Worm (Caenorhabditis elegans) whole organism, L4 larva: ENCODE data around the gene C49H3.12.

ENCODE experiments used
- F26F4.8 ChIP-seq: fragments of 200-800 bp; sonication (Bioruptor generic); conservative IDR thresholded peaks from 2 replicates; pipeline ENCODE4 v1.3.6; 2022; ENCODE audit warnings: missing genetic modification characterization, missing compliant biosample characterization
- F37D6.2 ChIP-seq: sonication (generic microtip); optimal IDR thresholded peaks from 2 replicates; lab custom pipeline; 2016; ENCODE audit warnings: mild to moderate bottlenecking, missing genetic modification characterization, missing compliant biosample characterization
- F49E8.2 ChIP-seq: sonication (generic microtip); optimal IDR thresholded peaks from 2 replicates; lab custom pipeline; 2016; ENCODE audit warnings: missing compliant biosample characterization, mild to moderate bottlenecking, missing genetic modification characterization, borderline replicate concordance
- Y105C5A.15 ChIP-seq: fragments of 200-800 bp; sonication (Bioruptor generic); IDR thresholded peaks from 2 replicates; pipeline ENCODE4 v1.3.6; 2022; ENCODE audit warnings: missing genetic modification characterization, missing compliant biosample characterization
- Y5F2A.4 ChIP-seq: fragments of 200-800 bp; sonication (Bioruptor generic); optimal IDR thresholded peaks from 2 replicates; lab custom pipeline; 2018; ENCODE audit warnings: mild to moderate bottlenecking, missing genetic modification characterization, missing compliant biosample characterization
- arid-1 ChIP-seq: fragments of 200-800 bp; sonication (Bioruptor generic); conservative IDR thresholded peaks from 2 replicates; pipeline ENCODE4 v1.3.6; 2022; ENCODE audit warnings: missing genetic modification reagents, missing genetic modification characterization, missing compliant biosample characterization
- attf-4 ChIP-seq: sonication (generic microtip); optimal IDR thresholded peaks from 3 replicates; lab custom pipeline; 2017; ENCODE audit warnings: missing biosample characterization, missing genetic modification characterization
- ceh-20 ChIP-seq: fragments of 200-800 bp; sonication (Bioruptor generic); IDR thresholded peaks from 2 replicates; pipeline ENCODE4 v1.3.6; 2022; ENCODE audit warnings: missing genetic modification reagents, missing genetic modification characterization, missing compliant biosample characterization
- ceh-32 ChIP-seq: sonication (generic microtip); optimal IDR thresholded peaks from 2 replicates; lab custom pipeline; 2016; ENCODE audit warnings: mild to moderate bottlenecking, missing genetic modification characterization, missing compliant biosample characterization; ENCODE audit not compliant: poor library complexity
- ceh-62 ChIP-seq: sonication (generic microtip); optimal IDR thresholded peaks from 2 replicates; lab custom pipeline; 2017; ENCODE audit warnings: missing biosample characterization, missing genetic modification characterization
- ctbp-1 ChIP-seq: fragments of 200-800 bp; sonication (Bioruptor generic); IDR thresholded peaks from 2 replicates; pipeline ENCODE4 v1.3.6; 2022; ENCODE audit warnings: missing genetic modification reagents, missing genetic modification characterization, missing compliant biosample characterization
- daf-12 ChIP-seq: fragments of 150-350 bp; optimal IDR thresholded peaks from 2 replicates; lab custom pipeline; 2014; ENCODE audit warnings: missing biosample characterization, missing genetic modification reagents, missing genetic modification characterization
- daf-19 ChIP-seq: fragments of 200-800 bp; sonication (Bioruptor generic); conservative IDR thresholded peaks from 2 replicates; pipeline ENCODE4 v1.3.6; 2022; ENCODE audit warnings: missing genetic modification characterization, missing compliant biosample characterization
- dmd-8 ChIP-seq: fragments of 200-800 bp; sonication (Bioruptor generic); IDR thresholded peaks from 2 replicates; pipeline ENCODE4 v1.3.6; 2022; ENCODE audit warnings: missing genetic modification characterization, missing compliant biosample characterization
- egl-27 ChIP-seq: sonication (generic microtip); optimal IDR thresholded peaks from 3 replicates; lab custom pipeline; 2017; ENCODE audit warnings: missing biosample characterization, missing genetic modification reagents, missing genetic modification characterization
- gei-8 ChIP-seq: fragments of 200-800 bp; sonication (Bioruptor generic); optimal IDR thresholded peaks from 2 replicates; lab custom pipeline; 2018; ENCODE audit warnings: mild to moderate bottlenecking, missing genetic modification characterization, missing compliant biosample characterization
- hlh-11 ChIP-seq: fragments of 200-800 bp; sonication (Bioruptor generic); optimal IDR thresholded peaks from 2 replicates; lab custom pipeline; 2018; ENCODE audit warnings: mild to moderate bottlenecking, missing genetic modification characterization, missing compliant biosample characterization
- hlh-30 ChIP-seq: sonication (generic microtip); optimal IDR thresholded peaks from 2 replicates; lab custom pipeline; 2017; ENCODE audit warnings: antibody characterized with exemption, mild to moderate bottlenecking, missing genetic modification characterization, missing compliant biosample characterization; ENCODE audit not compliant: insufficient read depth
- lim-7 ChIP-seq: fragments of 200-800 bp; sonication (Bioruptor generic); IDR thresholded peaks from 2 replicates; pipeline ENCODE4 v1.3.6; 2022; ENCODE audit warnings: missing genetic modification characterization, missing compliant biosample characterization
- lin-1 ChIP-seq: fragments of 200-800 bp; sonication (Bioruptor generic); IDR thresholded peaks from 2 replicates; pipeline ENCODE4 v1.3.6; 2022; ENCODE audit warnings: missing genetic modification reagents, missing genetic modification characterization, missing compliant biosample characterization
- lin-15B ChIP-seq: fragments of 150-350 bp; sonication (generic microtip); optimal IDR thresholded peaks from 3 replicates; lab custom pipeline; 2014; ENCODE audit warnings: missing biosample characterization, missing genetic modification characterization
- lin-29 ChIP-seq: fragments of 200-800 bp; sonication (Bioruptor generic); IDR thresholded peaks from 2 replicates; pipeline ENCODE4 v1.3.6; 2022; ENCODE audit warnings: missing genetic modification reagents, missing genetic modification characterization, missing compliant biosample characterization
- lir-3 ChIP-seq: sonication (generic microtip); optimal IDR thresholded peaks from 2 replicates; lab custom pipeline; 2016; ENCODE audit warnings: mild to moderate bottlenecking, missing genetic modification characterization, missing compliant biosample characterization
- lsy-2 ChIP-seq, 2 experiments: fragments of 150-350 bp in 1 of 2; sonication (generic microtip) in 1 of 2; optimal IDR thresholded peaks; 2 replicates each; lab custom pipeline; 2014 to 2017; ENCODE audit warnings: missing biosample characterization in 2 of 2, missing genetic modification characterization in 2 of 2
- mdt-29 ChIP-seq: fragments of 200-800 bp; sonication (Bioruptor generic); IDR thresholded peaks from 2 replicates; pipeline ENCODE4 v1.3.6; 2022; ENCODE audit warnings: missing genetic modification reagents, missing genetic modification characterization, missing compliant biosample characterization
- mxl-3 ChIP-seq: fragments of 200-800 bp; sonication (Bioruptor generic); optimal IDR thresholded peaks from 2 replicates; lab custom pipeline; 2018; ENCODE audit warnings: mild to moderate bottlenecking, missing genetic modification characterization, missing compliant biosample characterization
- nhr-10 ChIP-seq: fragments of 150-350 bp; optimal IDR thresholded peaks from 2 replicates; lab custom pipeline; 2014; ENCODE audit warnings: missing biosample characterization, missing genetic modification characterization
- nhr-111 ChIP-seq: fragments of 200-800 bp; sonication (Bioruptor generic); optimal IDR thresholded peaks from 2 replicates; lab custom pipeline; 2018; ENCODE audit warnings: mild to moderate bottlenecking, missing genetic modification characterization, missing compliant biosample characterization
- nhr-237 ChIP-seq: sonication (generic microtip); optimal IDR thresholded peaks from 2 replicates; lab custom pipeline; 2017; ENCODE audit warnings: missing biosample characterization, missing genetic modification characterization
- nhr-25 ChIP-seq: sonication (generic microtip); optimal IDR thresholded peaks from 2 replicates; lab custom pipeline; 2017; ENCODE audit warnings: missing genetic modification characterization, mild to moderate bottlenecking, missing compliant biosample characterization, antibody characterized with exemption, moderate library complexity, borderline replicate concordance; ENCODE audit not compliant: insufficient read depth
- nhr-41 ChIP-seq: fragments of 200-800 bp; sonication (Bioruptor generic); IDR thresholded peaks from 2 replicates; pipeline ENCODE4 v1.3.6; 2022; ENCODE audit warnings: missing genetic modification reagents, missing genetic modification characterization, missing compliant biosample characterization
- nhr-6 ChIP-seq: fragments of 150-350 bp; optimal IDR thresholded peaks from 2 replicates; lab custom pipeline; 2014; ENCODE audit warnings: missing biosample characterization, missing genetic modification characterization
- nhr-76 ChIP-seq: fragments of 150-350 bp; optimal IDR thresholded peaks from 2 replicates; lab custom pipeline; 2014; ENCODE audit warnings: missing biosample characterization, missing genetic modification characterization
- nhr-77 ChIP-seq: fragments of 150-350 bp; optimal IDR thresholded peaks from 2 replicates; lab custom pipeline; 2014; ENCODE audit warnings: missing biosample characterization, missing genetic modification characterization
- php-3 ChIP-seq: fragments of 200-800 bp; sonication (Bioruptor generic); IDR thresholded peaks from 2 replicates; pipeline ENCODE4 v1.3.6; 2022; ENCODE audit warnings: missing genetic modification reagents, missing genetic modification characterization, missing compliant biosample characterization
- rbr-2 ChIP-seq: sonication (generic microtip); optimal IDR thresholded peaks from 2 replicates; lab custom pipeline; 2016; ENCODE audit warnings: missing genotype, missing genetic modification characterization, missing compliant biosample characterization
- saeg-2 ChIP-seq: fragments of 200-800 bp; sonication (Bioruptor generic); IDR thresholded peaks from 2 replicates; pipeline ENCODE4 v1.3.6; 2022; ENCODE audit warnings: missing genetic modification reagents, missing genetic modification characterization, missing compliant biosample characterization
- sdz-12 ChIP-seq: fragments of 200-800 bp; sonication (Bioruptor generic); optimal IDR thresholded peaks from 2 replicates; lab custom pipeline; 2018; ENCODE audit warnings: mild to moderate bottlenecking, missing genetic modification characterization, missing compliant biosample characterization
- snpc-1.2 ChIP-seq: fragments of 200-800 bp; sonication (Bioruptor generic); IDR thresholded peaks from 2 replicates; pipeline ENCODE4 v1.3.6; 2022; ENCODE audit warnings: missing genetic modification reagents, missing genetic modification characterization, missing compliant biosample characterization
- snpc-4 ChIP-seq: fragments of 150-350 bp; optimal IDR thresholded peaks from 2 replicates; lab custom pipeline; 2014; ENCODE audit warnings: missing biosample characterization, missing genetic modification characterization
- spr-3 ChIP-seq: fragments of 200-800 bp; sonication (Bioruptor generic); optimal IDR thresholded peaks from 2 replicates; lab custom pipeline; 2018; ENCODE audit warnings: mild to moderate bottlenecking, missing genetic modification characterization, missing compliant biosample characterization
- unc-39 ChIP-seq: sonication (generic microtip); optimal IDR thresholded peaks from 2 replicates; lab custom pipeline; 2017; ENCODE audit warnings: missing biosample characterization, missing genetic modification characterization
- unc-62 ChIP-seq, 3 experiments: fragments of 150-350 bp in 1 of 3; sonication (generic microtip); optimal IDR thresholded peaks in 2 of 3; peaks in 1 of 3; 1 replicate in 1 of 3; 2 replicates in 2 of 3; lab custom pipeline; 2014 to 2017; ENCODE audit warnings: missing biosample characterization in 3 of 3, missing genetic modification characterization in 3 of 3, missing genetic modification reagents in 3 of 3, missing genotype in 1 of 3
- vab-7 ChIP-seq: fragments of 200-800 bp; sonication (Bioruptor generic); IDR thresholded peaks from 2 replicates; pipeline ENCODE4 v1.3.6; 2022; ENCODE audit warnings: missing genetic modification reagents, missing genetic modification characterization, missing compliant biosample characterization
- zag-1 ChIP-seq: fragments of 150-350 bp; optimal IDR thresholded peaks from 2 replicates; lab custom pipeline; 2014; ENCODE audit warnings: missing biosample characterization, missing genetic modification characterization
- zfp-2 ChIP-seq: sonication (generic microtip); optimal IDR thresholded peaks from 2 replicates; lab custom pipeline; 2016; ENCODE audit warnings: mild to moderate bottlenecking, missing genetic modification characterization, missing compliant biosample characterization
- zip-11 ChIP-seq: fragments of 200-800 bp; sonication (Bioruptor generic); IDR thresholded peaks from 2 replicates; pipeline ENCODE4 v1.3.6; 2022; ENCODE audit warnings: missing genetic modification characterization, missing compliant biosample characterization
- zip-2 ChIP-seq: fragments of 150-350 bp; optimal IDR thresholded peaks from 2 replicates; lab custom pipeline; 2014; ENCODE audit warnings: missing biosample characterization, missing genetic modification characterization
- ztf-7 ChIP-seq: fragments of 150-350 bp; optimal IDR thresholded peaks from 2 replicates; lab custom pipeline; 2014; ENCODE audit warnings: missing biosample characterization, missing genetic modification characterization

Gene C49H3.12

DNA sequence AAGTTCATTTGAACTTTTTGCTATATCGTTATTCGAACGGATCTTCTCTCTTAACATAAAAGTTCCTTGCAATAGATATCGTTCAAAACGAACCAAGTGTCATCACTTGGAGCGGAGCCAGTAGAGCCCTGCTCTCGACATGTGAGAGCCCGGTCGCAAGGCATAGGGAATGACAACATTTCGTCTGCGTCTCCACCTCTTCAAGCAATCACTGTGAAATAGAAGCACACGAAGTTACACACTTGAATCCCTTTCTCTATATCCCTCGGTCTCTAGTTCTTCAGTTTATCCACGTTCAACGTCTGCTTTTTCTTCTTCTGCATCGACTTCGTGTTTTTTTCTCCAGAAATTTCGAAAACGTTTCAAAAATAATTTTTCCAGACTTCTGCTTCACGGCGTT lies 23.8 kb downstream of the C49H3.12 start, which contains the start of gene C49H3.6 (continued):
- TF ChIP-seq daf-19 (GFP tag; lab: Robert Waterston, UW) (no peak), lsy-2 (tag; optimal IDR thresholded peaks at IDR 0.05; lab: Kevin White, UChicago) (peak in 1 of 2 experiments; percentile 75), zip-2 (no peak), zfp-2 (tag; lab: Kevin White, UChicago) (no peak), saeg-2 (GFP tag; lab: Robert Waterston, UW) (no peak), gei-8 (GFP tag; lab: Kevin White, UChicago) (no peak), snpc-1.2 (GFP tag; lab: Robert Waterston, UW) (no peak), attf-4 (tag; lab: Kevin White, UChicago) (no peak), zip-11 (GFP tag; lab: Robert Waterston, UW) (no peak), lim-7 (no peak), sdz-12 (GFP tag; lab: Kevin White, UChicago) (no peak), mdt-29 (GFP tag; lab: Robert Waterston, UW) (no peak), ceh-20 (GFP tag; lab: Robert Waterston, UW) (no peak), ceh-62 (no peak), ceh-32 (tag; lab: Kevin White, UChicago) (no peak), snpc-4 (tag; lab: Kevin White, UChicago) (no peak), lin-29 (no peak), F49E8.2 (tag; lab: Kevin White, UChicago) (no peak), ctbp-1 (no peak), Y5F2A.4 (GFP tag; lab: Kevin White, UChicago) (no peak), Y105C5A.15 (GFP tag; lab: Robert Waterston, UW) (no peak), nhr-111 (no peak), unc-39 (tag; lab: Kevin White, UChicago) (no peak), vab-7 (GFP tag; lab: Robert Waterston, UW) (no peak), spr-3 (no peak), nhr-10 (tag; lab: Kevin White, UChicago) (no peak), hlh-11 (tag; lab: Kevin White, UChicago) (peak; percentile 37), dmd-8 (no peak), unc-62 (GFP tag; optimal IDR thresholded peaks at IDR 0.05 in 1 of 2; lab: Kevin White, UChicago) (no peak), unc-62 (tag; optimal IDR thresholded peaks at IDR 0.05; lab: Kevin White, UChicago) (no peak), nhr-6 (no peak), egl-27 (tag; lab: Kevin White, UChicago) (no peak), F26F4.8 (GFP tag; lab: Robert Waterston, UW) (no peak)

- TF ChIP-seq saeg-2 (GFP tag; lab: Robert Waterston, UW) (no peak), nhr-25 (tag; lab: Kevin White, UChicago) (no peak), zag-1 (tag; lab: Kevin White, UChicago) (no peak), lim-7 (no peak), hlh-30 (tag; lab: Kevin White, UChicago) (peak; percentile 79), rbr-2 (tag; lab: Kevin White, UChicago) (peak; percentile 62), F49E8.2 (tag; lab: Kevin White, UChicago) (no peak), lin-15B (no peak), gei-8 (GFP tag; lab: Kevin White, UChicago) (no peak), arid-1 (GFP tag; lab: Robert Waterston, UW) (peak; percentile 69; the same call in 1 of the 2 replicates), nhr-41 (GFP tag; lab: Robert Waterston, UW) (no peak), nhr-237 (tag; lab: Kevin White, UChicago) (no peak), nhr-76 (tag; lab: Kevin White, UChicago) (no peak), sdz-12 (GFP tag; lab: Kevin White, UChicago) (no peak), ztf-7 (tag; lab: Kevin White, UChicago) (no peak), mxl-3 (GFP tag; lab: Kevin White, UChicago) (no peak), lir-3 (tag; lab: Kevin White, UChicago) (no peak), php-3 (0 out of 2 replicates have a peak, but pooled peaks have one; percentile 53), F37D6.2 (tag; lab: Kevin White, UChicago) (no peak), nhr-77 (tag; lab: Kevin White, UChicago) (peak; percentile 67), lin-1 (GFP tag; lab: Robert Waterston, UW) (0 out of 2 replicates have a peak, but pooled peaks have one; percentile 33), daf-12 (tag; lab: Kevin White, UChicago) (no peak), zfp-2 (tag; lab: Kevin White, UChicago) (no peak)
Measured at ce11 chrIV:7902221-7902904, 24.8 kb downstream of the C49H3.12 start, which contains the start of gene arp-11. Gene arp-11, minus strand, starts transcription at chrIV:7902271.
